Worm (Caenorhabditis elegans) whole organism, mixed stage, embryonic: Measurements from ENCODE around the gene ZK792.5.

ENCODE experiments used
- blmp-1 ChIP-seq: fragments of 150-350 bp; optimal IDR thresholded peaks from 2 replicates; lab custom pipeline; 2014; ENCODE audit warnings: missing biosample characterization, missing genetic modification characterization
- cnd-1 ChIP-seq: fragments of 200-800 bp; sonication (Bioruptor generic); optimal IDR thresholded peaks from 2 replicates; lab custom pipeline; 2018; ENCODE audit warnings: mild to moderate bottlenecking, missing genetic modification characterization, missing compliant biosample characterization
- drap-1 ChIP-seq: fragments of 200-800 bp; sonication (Bioruptor generic); optimal IDR thresholded peaks from 3 replicates; lab custom pipeline; 2018; ENCODE audit warnings: mild to moderate bottlenecking, missing genetic modification characterization, missing compliant biosample characterization
- elt-3 ChIP-seq: fragments of 150-350 bp; optimal IDR thresholded peaks from 2 replicates; lab custom pipeline; 2014; ENCODE audit warnings: missing biosample characterization, missing genetic modification characterization
- lin-13 ChIP-seq: fragments of 150-350 bp; optimal IDR thresholded peaks from 2 replicates; lab custom pipeline; 2014; ENCODE audit warnings: missing biosample characterization, missing genetic modification characterization
- nhr-12 ChIP-seq: fragments of 150-350 bp; optimal IDR thresholded peaks from 2 replicates; lab custom pipeline; 2014; ENCODE audit warnings: missing biosample characterization, missing genetic modification characterization
- nhr-28 ChIP-seq: fragments of 150-350 bp; optimal IDR thresholded peaks from 2 replicates; lab custom pipeline; 2014; ENCODE audit warnings: missing biosample characterization, missing genetic modification characterization
- pha-4 ChIP-seq: fragments of 150-350 bp; optimal IDR thresholded peaks from 2 replicates; lab custom pipeline; 2018; ENCODE audit warnings: missing biosample characterization, missing genetic modification reagents, missing genetic modification characterization
- snpc-4 ChIP-seq: fragments of 150-350 bp; optimal IDR thresholded peaks from 2 replicates; lab custom pipeline; 2014; ENCODE audit warnings: missing biosample characterization, missing genetic modification characterization
- unc-39 ChIP-seq: fragments of 150-350 bp; optimal IDR thresholded peaks from 2 replicates; lab custom pipeline; 2014; ENCODE audit warnings: missing biosample characterization, missing genetic modification characterization
- unc-62 ChIP-seq: fragments of 150-350 bp; optimal IDR thresholded peaks from 2 replicates; lab custom pipeline; 2014; ENCODE audit warnings: missing biosample characterization, missing genetic modification reagents, missing genetic modification characterization
- zip-8 ChIP-seq: fragments of 150-350 bp; optimal IDR thresholded peaks from 2 replicates; lab custom pipeline; 2014; ENCODE audit warnings: missing biosample characterization, missing genetic modification characterization

DNA sequence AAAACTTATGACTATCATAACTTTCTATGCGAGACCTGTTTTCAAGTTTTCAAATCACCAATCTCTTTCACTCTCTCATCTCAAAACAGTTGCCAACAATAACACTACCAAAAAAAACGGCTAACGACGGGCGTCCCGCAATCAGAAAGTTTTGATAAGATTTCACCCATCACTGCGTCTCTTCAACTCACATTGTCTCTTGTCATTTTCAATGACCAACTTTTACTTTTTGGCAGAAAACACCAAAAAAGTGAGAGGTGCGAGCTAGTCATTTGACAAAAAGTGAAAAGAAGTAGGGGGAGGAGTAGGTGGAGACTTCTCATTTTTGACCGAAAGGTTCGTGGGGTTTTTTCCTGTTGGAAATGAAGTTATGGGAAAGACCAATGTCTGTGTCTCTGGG, 30.7 kb upstream of the ZK792.5 start:
- no peak for TF ChIP-seq lin-13 (tag; lab: Kevin White, UChicago)
- TF ChIP-seq zip-8 (tag; lab: Kevin White, UChicago): no peak
- TF ChIP-seq snpc-4 (tag; lab: Kevin White, UChicago): no peak
- TF ChIP-seq drap-1 (GFP tag; lab: Kevin White, UChicago): no peak
- TF ChIP-seq nhr-28: no peak
- TF ChIP-seq pha-4 (tag; lab: Kevin White, UChicago): no peak
- no peak for TF ChIP-seq unc-62 (GFP tag; lab: Kevin White, UChicago)
- TF ChIP-seq cnd-1 (tag; lab: Kevin White, UChicago): no peak
- peak; percentile 47 for TF ChIP-seq blmp-1
- no peak for TF ChIP-seq nhr-12 (tag; lab: Kevin White, UChicago)
- no peak for TF ChIP-seq unc-39 (tag; lab: Kevin White, UChicago)
- TF ChIP-seq elt-3 (tag; lab: Kevin White, UChicago): no peak
